Worm (Caenorhabditis elegans) whole organism, L3 larva: Measurements from ENCODE around the gene ilys-5.

Experiments used
- ZK546.5 ChIP-seq: sonication (generic microtip); optimal IDR thresholded peaks from 2 replicates; lab custom pipeline; 2017; ENCODE audit warnings: missing biosample characterization, missing genetic modification characterization
- aly-2 ChIP-seq: fragments of 150-350 bp; optimal IDR thresholded peaks from 2 replicates; lab custom pipeline; 2014; ENCODE audit warnings: missing biosample characterization, missing genetic modification characterization
- ama-1 ChIP-seq: fragments of 150-350 bp; optimal IDR thresholded peaks from 2 replicates; lab custom pipeline; 2018
- ceh-16 ChIP-seq: sonication (generic microtip); optimal IDR thresholded peaks from 2 replicates; lab custom pipeline; 2017; ENCODE audit warnings: missing biosample characterization, missing genetic modification characterization
- ceh-28 ChIP-seq: fragments of 150-350 bp; optimal IDR thresholded peaks from 2 replicates; lab custom pipeline; 2014; ENCODE audit warnings: missing biosample characterization, missing genetic modification reagents, missing genetic modification characterization
- ceh-82 ChIP-seq: fragments of 150-350 bp; optimal IDR thresholded peaks from 2 replicates; lab custom pipeline; 2014; ENCODE audit warnings: missing biosample characterization, missing genetic modification characterization
- ceh-9 ChIP-seq: sonication (generic microtip); optimal IDR thresholded peaks from 2 replicates; lab custom pipeline; 2018; ENCODE audit warnings: missing biosample characterization, missing genetic modification characterization
- daf-12 ChIP-seq: fragments of 150-350 bp; optimal IDR thresholded peaks from 2 replicates; lab custom pipeline; 2014; ENCODE audit warnings: missing biosample characterization, missing genetic modification reagents, missing genetic modification characterization
- egl-27 ChIP-seq: sonication (generic microtip); optimal IDR thresholded peaks from 4 replicates; lab custom pipeline; 2017; ENCODE audit warnings: missing biosample characterization, missing genetic modification reagents, missing genetic modification characterization
- elt-1 ChIP-seq: fragments of 150-350 bp; optimal IDR thresholded peaks from 2 replicates; lab custom pipeline; 2014; ENCODE audit warnings: missing biosample characterization, missing genetic modification characterization
- elt-2 ChIP-seq: sonication (generic microtip); optimal IDR thresholded peaks from 2 replicates; lab custom pipeline; 2016; ENCODE audit warnings: missing genetic modification reagents, mild to moderate bottlenecking, missing genetic modification characterization, missing compliant biosample characterization
- elt-3 ChIP-seq, 3 experiments: fragments of 150-350 bp in 1 of 3; sonication (generic microtip) in 2 of 3; optimal IDR thresholded peaks; 2 replicates in 2 of 3; 4 replicates in 1 of 3; lab custom pipeline; 2014 to 2017; ENCODE audit warnings: missing biosample characterization in 3 of 3, missing genetic modification characterization in 3 of 3
- eor-1 ChIP-seq, 2 experiments: fragments of 150-350 bp; optimal IDR thresholded peaks; 2 replicates each; lab custom pipeline; 2014 to 2018; ENCODE audit warnings: missing biosample characterization in 2 of 2, missing genetic modification characterization in 2 of 2
- hmg-11 ChIP-seq: sonication (generic microtip); optimal IDR thresholded peaks from 2 replicates; lab custom pipeline; 2016; ENCODE audit warnings: missing genetic modification characterization, missing compliant biosample characterization
- jun-1 ChIP-seq: fragments of 150-350 bp; optimal IDR thresholded peaks from 2 replicates; lab custom pipeline; 2014; ENCODE audit warnings: missing biosample characterization, missing genetic modification reagents, missing genetic modification characterization
- lin-39 ChIP-seq: fragments of 150-350 bp; optimal IDR thresholded peaks from 2 replicates; lab custom pipeline; 2018; ENCODE audit warnings: missing biosample characterization, missing genetic modification reagents, missing genetic modification characterization
- mdl-1 ChIP-seq: fragments of 150-350 bp; optimal IDR thresholded peaks from 2 replicates; lab custom pipeline; 2014; ENCODE audit warnings: missing biosample characterization, missing genetic modification characterization
- nfya-1 ChIP-seq: sonication (generic microtip); optimal IDR thresholded peaks from 2 replicates; lab custom pipeline; 2017; ENCODE audit warnings: missing genetic modification characterization, mild to moderate bottlenecking, missing compliant biosample characterization, antibody characterized with exemption, moderate library complexity; ENCODE audit not compliant: insufficient read depth
- nhr-11 ChIP-seq: fragments of 150-350 bp; optimal IDR thresholded peaks from 2 replicates; lab custom pipeline; 2014; ENCODE audit warnings: missing biosample characterization, missing genetic modification characterization
- nhr-237 ChIP-seq: fragments of 150-350 bp; optimal IDR thresholded peaks from 2 replicates; lab custom pipeline; 2014; ENCODE audit warnings: missing biosample characterization, missing genetic modification characterization
- nhr-25 ChIP-seq: sonication (generic microtip); optimal IDR thresholded peaks from 2 replicates; lab custom pipeline; 2017; ENCODE audit warnings: missing biosample characterization, missing genetic modification characterization
- nhr-28 ChIP-seq: fragments of 150-350 bp; optimal IDR thresholded peaks from 2 replicates; lab custom pipeline; 2014; ENCODE audit warnings: missing biosample characterization, missing genetic modification characterization
- nhr-67 ChIP-seq: fragments of 150-350 bp; optimal IDR thresholded peaks from 2 replicates; lab custom pipeline; 2014; ENCODE audit warnings: missing biosample characterization, missing genetic modification characterization
- nhr-76 ChIP-seq: fragments of 150-350 bp; sonication (generic microtip); optimal IDR thresholded peaks from 5 replicates; lab custom pipeline; 2014; ENCODE audit warnings: missing biosample characterization, missing genetic modification characterization
- nhr-77 ChIP-seq: fragments of 150-350 bp; optimal IDR thresholded peaks from 2 replicates; lab custom pipeline; 2014; ENCODE audit warnings: missing biosample characterization, missing genetic modification characterization
- pha-4 ChIP-seq: fragments of 150-350 bp; optimal IDR thresholded peaks from 2 replicates; lab custom pipeline; 2014; ENCODE audit warnings: missing biosample characterization, missing genetic modification reagents, missing genetic modification characterization
- pqm-1 ChIP-seq: fragments of 150-350 bp; optimal IDR thresholded peaks from 2 replicates; lab custom pipeline; 2017; ENCODE audit warnings: missing biosample characterization, missing genetic modification characterization, inconsistent platforms
- sea-2 ChIP-seq: fragments of 150-350 bp; sonication (generic microtip); optimal IDR thresholded peaks from 4 replicates; lab custom pipeline; 2014; ENCODE audit warnings: missing biosample characterization, missing genetic modification reagents, missing genetic modification characterization
- skn-1 ChIP-seq: fragments of 150-350 bp; optimal IDR thresholded peaks from 2 replicates; lab custom pipeline; 2014; ENCODE audit warnings: missing biosample characterization, missing genetic modification characterization
- snpc-4 ChIP-seq: fragments of 150-350 bp; optimal IDR thresholded peaks from 2 replicates; lab custom pipeline; 2014; ENCODE audit warnings: missing biosample characterization, missing genetic modification characterization
- tbx-2 ChIP-seq: sonication (generic microtip); optimal IDR thresholded peaks from 2 replicates; lab custom pipeline; 2016; ENCODE audit warnings: mild to moderate bottlenecking, missing genetic modification characterization, missing compliant biosample characterization
- unc-39 ChIP-seq: sonication (generic microtip); optimal IDR thresholded peaks from 4 replicates; lab custom pipeline; 2017; ENCODE audit warnings: missing biosample characterization, missing genetic modification characterization
- ztf-11 ChIP-seq: fragments of 150-350 bp; optimal IDR thresholded peaks from 2 replicates; lab custom pipeline; 2014; ENCODE audit warnings: missing biosample characterization, missing genetic modification characterization
- ztf-4 ChIP-seq: fragments of 150-350 bp; optimal IDR thresholded peaks from 2 replicates; lab custom pipeline; 2014; ENCODE audit warnings: missing biosample characterization, missing genetic modification characterization

Gene ilys-5

ce11 chrX:6543665-6544064 is 7.0 kb upstream of the ilys-5 start:
- TF ChIP-seq nhr-25 (tag; lab: Kevin White, UChicago), result no peak
- TF ChIP-seq elt-2 (tag; lab: Kevin White, UChicago), result no peak
- no peak for TF ChIP-seq unc-39 (tag; lab: Kevin White, UChicago)
- TF ChIP-seq lin-39, result no peak
- no peak for TF ChIP-seq elt-3 (tag; optimal IDR thresholded peaks at IDR 0.05; lab: Kevin White, UChicago)
- no peak for TF ChIP-seq nhr-237 (tag; lab: Kevin White, UChicago)
- TF ChIP-seq nfya-1 (tag; lab: Kevin White, UChicago), result no peak
- TF ChIP-seq pqm-1 (tag; lab: Kevin White, UChicago), result no peak
- no peak for TF ChIP-seq nhr-28 (tag; lab: Kevin White, UChicago)
- TF ChIP-seq ama-1 (lab: Kevin White, UChicago), result no peak
- no peak for TF ChIP-seq ztf-4 (tag; lab: Kevin White, UChicago)
- TF ChIP-seq nhr-11 (tag; lab: Kevin White, UChicago), result no peak
- no peak for TF ChIP-seq daf-12 (tag; lab: Kevin White, UChicago)
- TF ChIP-seq skn-1 (tag; lab: Kevin White, UChicago), result no peak
- no peak for TF ChIP-seq ceh-9 (tag; lab: Kevin White, UChicago)
- TF ChIP-seq egl-27, result no peak
- TF ChIP-seq aly-2 (tag; lab: Kevin White, UChicago), result no peak
- no peak for TF ChIP-seq pha-4 (tag; lab: Kevin White, UChicago)

ce11 chrX:6542692-6543091 is 6.1 kb upstream of the ilys-5 start, which contains the start of gene T14E8.2:
Gene T14E8.2 (plus strand): TSS chrX:6542992.
- TF ChIP-seq mdl-1, result no peak
- TF ChIP-seq ceh-82 (tag; lab: Kevin White, UChicago), result no peak
- TF ChIP-seq nhr-67, result no peak
- TF ChIP-seq ama-1 (lab: Kevin White, UChicago), result no peak
- no peak for TF ChIP-seq tbx-2
- TF ChIP-seq ceh-9 (tag; lab: Kevin White, UChicago), result no peak
- TF ChIP-seq nhr-11 (tag; lab: Kevin White, UChicago), result no peak
- no peak for TF ChIP-seq elt-1
- no peak for TF ChIP-seq eor-1 (tag; optimal IDR thresholded peaks at IDR 0.05; lab: Kevin White, UChicago)
- no peak for TF ChIP-seq ceh-16 (tag; lab: Kevin White, UChicago)
- TF ChIP-seq aly-2 (tag; lab: Kevin White, UChicago), result no peak
- TF ChIP-seq, all 47 proteins: peak for 0

ce11 chrX:6538068-6538467 is 1.4 kb upstream of the ilys-5 start:
- TF ChIP-seq ceh-28 (no peak), pqm-1 (tag; lab: Kevin White, UChicago) (peak; percentile 72), elt-2 (tag; lab: Kevin White, UChicago) (peak; percentile 88), aly-2 (tag; lab: Kevin White, UChicago) (no peak), nhr-76 (tag; lab: Kevin White, UChicago) (no peak), jun-1 (tag; lab: Kevin White, UChicago) (peak; percentile 23)
- TF ChIP-seq, all 47 proteins: peak for 3

ce11 chrX:6533038-6533437 is 3.6 kb downstream of the ilys-5 start:
- TF ChIP-seq elt-2 (tag; lab: Kevin White, UChicago) (peak; percentile 50), eor-1 (tag; optimal IDR thresholded peaks at IDR 0.05; lab: Kevin White, UChicago) (no peak)

ce11 chrX:6531896-6532295 is 4.7 kb downstream of the ilys-5 start:
- TF ChIP-seq nfya-1 (tag; lab: Kevin White, UChicago) (peak; percentile 38), ceh-28 (no peak)
- TF ChIP-seq, all 47 proteins: peak for 1

DNA sequence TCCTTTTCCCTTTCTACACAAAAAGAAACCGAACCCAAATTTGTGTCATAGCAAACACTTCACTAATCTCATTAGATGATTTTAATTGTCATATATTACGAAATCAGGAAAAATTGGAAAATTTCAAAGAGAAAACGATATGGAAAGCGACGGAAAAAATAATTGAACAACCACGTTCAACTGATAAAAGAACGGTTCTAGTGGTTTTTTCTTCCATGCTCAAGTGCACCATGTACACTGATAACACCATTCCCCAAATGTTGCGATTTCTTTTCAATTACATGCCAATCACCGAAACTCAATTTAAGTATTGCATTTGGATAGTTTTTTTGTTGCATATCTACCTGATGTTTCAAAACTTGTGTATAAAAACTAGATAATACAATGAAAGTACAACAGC is 6.0 kb downstream of the ilys-5 start:
- TF ChIP-seq jun-1 (tag; lab: Kevin White, UChicago) (no peak), nhr-77 (no peak), elt-2 (tag; lab: Kevin White, UChicago) (peak; percentile 93), pha-4 (tag; lab: Kevin White, UChicago) (peak; percentile 4), pqm-1 (tag; lab: Kevin White, UChicago) (peak; percentile 21)

DNA sequence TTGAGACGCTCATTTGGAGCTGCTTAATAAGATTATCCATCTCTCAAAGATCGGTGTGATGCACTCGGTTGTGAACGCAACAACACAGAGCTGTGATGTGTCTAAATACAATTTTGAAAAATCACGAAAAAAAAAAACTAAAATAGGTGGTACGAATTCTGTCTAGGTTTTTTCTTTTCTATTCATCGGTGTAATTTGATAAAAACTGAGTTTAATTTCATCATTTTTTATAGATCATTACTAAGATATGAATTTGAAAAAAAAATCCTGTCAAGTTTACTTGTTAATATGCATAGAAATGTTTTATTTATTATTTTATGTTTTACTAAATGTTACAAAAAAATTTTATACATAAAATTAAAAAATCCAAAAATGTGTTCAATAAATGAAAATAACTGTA is 6.6 kb downstream of the ilys-5 start, which contains the start of gene ceh-60:
TSS of gene ceh-60 (minus strand) at position 101 of the 400 bp plus-strand sequence.
- TF ChIP-seq unc-39 (tag; lab: Kevin White, UChicago) (no peak), snpc-4 (no peak), hmg-11 (tag; lab: Kevin White, UChicago) (no peak), mdl-1 (no peak), tbx-2 (no peak), nfya-1 (tag; lab: Kevin White, UChicago) (no peak), ztf-11 (tag; lab: Kevin White, UChicago) (no peak), nhr-77 (no peak), sea-2 (GFP tag; lab: Kevin White, UChicago) (no peak), ZK546.5 (tag; lab: Kevin White, UChicago) (no peak), nhr-28 (tag; lab: Kevin White, UChicago) (no peak)
